Worm (Caenorhabditis elegans) whole organism, L4 larva: ENCODE data around the gene algn-5.

Source experiments
- F26F4.8 ChIP-seq: fragments of 200-800 bp; sonication (Bioruptor generic); conservative IDR thresholded peaks from 2 replicates; pipeline ENCODE4 v1.3.6; 2022; ENCODE audit warnings: missing genetic modification characterization, missing compliant biosample characterization
- F44E2.7 ChIP-seq: fragments of 200-800 bp; sonication (Bioruptor generic); IDR thresholded peaks from 2 replicates; pipeline ENCODE4 v2.1.2; 2022; ENCODE audit warnings: missing genetic modification characterization, missing compliant biosample characterization
- F49E8.2 ChIP-seq: sonication (generic microtip); optimal IDR thresholded peaks from 2 replicates; lab custom pipeline; 2016; ENCODE audit warnings: missing compliant biosample characterization, mild to moderate bottlenecking, missing genetic modification characterization, borderline replicate concordance
- R02D3.7 ChIP-seq: fragments of 150-350 bp; sonication (generic microtip); optimal IDR thresholded peaks from 3 replicates; lab custom pipeline; 2014; ENCODE audit warnings: missing biosample characterization, missing genetic modification characterization
- T26A8.4 ChIP-seq: fragments of 200-800 bp; sonication (Bioruptor generic); IDR thresholded peaks from 2 replicates; pipeline ENCODE4 v1.3.6; 2022; ENCODE audit warnings: missing genetic modification characterization, missing compliant biosample characterization
- Y48G9A.11 ChIP-seq: fragments of 200-800 bp; sonication (Bioruptor generic); IDR thresholded peaks from 2 replicates; pipeline ENCODE4 v1.3.6; 2022; ENCODE audit warnings: missing genetic modification reagents, missing genetic modification characterization, missing compliant biosample characterization
- Y5F2A.4 ChIP-seq: fragments of 200-800 bp; sonication (Bioruptor generic); optimal IDR thresholded peaks from 2 replicates; lab custom pipeline; 2018; ENCODE audit warnings: mild to moderate bottlenecking, missing genetic modification characterization, missing compliant biosample characterization
- ZK337.2 ChIP-seq: fragments of 200-800 bp; sonication (Bioruptor generic); IDR thresholded peaks from 2 replicates; pipeline ENCODE4 v1.3.6; 2022; ENCODE audit warnings: missing genetic modification reagents, missing genetic modification characterization, missing compliant biosample characterization
- aly-2 ChIP-seq: sonication (generic microtip); optimal IDR thresholded peaks from 2 replicates; lab custom pipeline; 2018; ENCODE audit warnings: missing biosample characterization, missing genetic modification characterization
- ama-1 ChIP-seq: fragments of 150-350 bp; optimal IDR thresholded peaks from 2 replicates; lab custom pipeline; 2014; ENCODE audit warnings: inconsistent platforms, mixed read lengths
- arid-1 ChIP-seq: fragments of 200-800 bp; sonication (Bioruptor generic); conservative IDR thresholded peaks from 2 replicates; pipeline ENCODE4 v1.3.6; 2022; ENCODE audit warnings: missing genetic modification reagents, missing genetic modification characterization, missing compliant biosample characterization
- attf-4 ChIP-seq: sonication (generic microtip); optimal IDR thresholded peaks from 3 replicates; lab custom pipeline; 2017; ENCODE audit warnings: missing biosample characterization, missing genetic modification characterization
- ceh-62 ChIP-seq: sonication (generic microtip); optimal IDR thresholded peaks from 2 replicates; lab custom pipeline; 2017; ENCODE audit warnings: missing biosample characterization, missing genetic modification characterization
- cey-2 ChIP-seq: sonication (generic microtip); optimal IDR thresholded peaks from 3 replicates; lab custom pipeline; 2017; ENCODE audit warnings: missing genetic modification characterization, mild to moderate bottlenecking, missing compliant biosample characterization, antibody characterized with exemption, borderline replicate concordance; ENCODE audit not compliant: insufficient read depth
- daf-16 ChIP-seq, 3 experiments: sonication (generic microtip); optimal IDR thresholded peaks; 2 replicates each; lab custom pipeline; 2016 to 2017; ENCODE audit warnings: missing genetic modification characterization in 3 of 3, missing genetic modification reagents in 3 of 3, mild to moderate bottlenecking in 2 of 3, missing compliant biosample characterization in 2 of 3, missing biosample characterization in 1 of 3, moderate library complexity in 1 of 3
- daf-8 ChIP-seq: fragments of 200-800 bp; sonication (Bioruptor generic); IDR thresholded peaks from 2 replicates; pipeline ENCODE4 v1.3.6; 2022; ENCODE audit warnings: missing genetic modification characterization, missing compliant biosample characterization
- dpl-1 ChIP-seq: fragments of 150-350 bp; optimal IDR thresholded peaks from 2 replicates; lab custom pipeline; 2014; ENCODE audit warnings: missing biosample characterization, missing genetic modification reagents, missing genetic modification characterization
- egl-27 ChIP-seq: sonication (generic microtip); optimal IDR thresholded peaks from 3 replicates; lab custom pipeline; 2017; ENCODE audit warnings: missing biosample characterization, missing genetic modification reagents, missing genetic modification characterization
- gei-8 ChIP-seq: fragments of 200-800 bp; sonication (Bioruptor generic); optimal IDR thresholded peaks from 2 replicates; lab custom pipeline; 2018; ENCODE audit warnings: mild to moderate bottlenecking, missing genetic modification characterization, missing compliant biosample characterization
- hif-1 ChIP-seq, 2 experiments: sonication (generic microtip); optimal IDR thresholded peaks; 2 replicates each; lab custom pipeline; 2016 to 2017; ENCODE audit warnings: missing compliant biosample characterization in 2 of 2, missing genetic modification characterization in 2 of 2, missing genetic modification reagents in 2 of 2, missing genotype in 2 of 2, mild to moderate bottlenecking in 1 of 2
- lim-7 ChIP-seq: fragments of 200-800 bp; sonication (Bioruptor generic); IDR thresholded peaks from 2 replicates; pipeline ENCODE4 v1.3.6; 2022; ENCODE audit warnings: missing genetic modification characterization, missing compliant biosample characterization
- lin-13 ChIP-seq: fragments of 150-350 bp; optimal IDR thresholded peaks from 2 replicates; lab custom pipeline; 2014; ENCODE audit warnings: missing biosample characterization, missing genetic modification reagents, missing genetic modification characterization
- lin-15B ChIP-seq: fragments of 150-350 bp; sonication (generic microtip); optimal IDR thresholded peaks from 3 replicates; lab custom pipeline; 2014; ENCODE audit warnings: missing biosample characterization, missing genetic modification characterization
- lin-29 ChIP-seq: fragments of 200-800 bp; sonication (Bioruptor generic); IDR thresholded peaks from 2 replicates; pipeline ENCODE4 v1.3.6; 2022; ENCODE audit warnings: missing genetic modification reagents, missing genetic modification characterization, missing compliant biosample characterization
- lin-38 ChIP-seq: fragments of 200-800 bp; sonication (Bioruptor generic); IDR thresholded peaks from 2 replicates; pipeline ENCODE4 v1.3.6; 2022; ENCODE audit warnings: missing genetic modification reagents, missing genetic modification characterization, missing compliant biosample characterization
- lin-39 ChIP-seq: fragments of 150-350 bp; optimal IDR thresholded peaks from 2 replicates; lab custom pipeline; 2014; ENCODE audit warnings: missing biosample characterization, missing genetic modification reagents, missing genetic modification characterization
- madf-5 ChIP-seq, 2 experiments: fragments of 200-800 bp; sonication (Bioruptor generic); IDR thresholded peaks; 2 replicates each; pipeline ENCODE4 v1.3.6; 2022; ENCODE audit warnings: missing compliant biosample characterization in 2 of 2, missing genetic modification characterization in 2 of 2
- madf-9 ChIP-seq: fragments of 200-800 bp; sonication (Bioruptor generic); conservative IDR thresholded peaks from 2 replicates; pipeline ENCODE4 v1.3.6; 2022; ENCODE audit warnings: missing genetic modification reagents, missing genetic modification characterization, missing compliant biosample characterization
- mdl-1 ChIP-seq, 2 experiments: fragments of 150-350 bp in 1 of 2; sonication (generic microtip) in 1 of 2; optimal IDR thresholded peaks; 2 replicates each; lab custom pipeline; 2014 to 2017; ENCODE audit warnings: missing biosample characterization in 2 of 2, missing genetic modification characterization in 2 of 2
- mdt-29 ChIP-seq: fragments of 200-800 bp; sonication (Bioruptor generic); IDR thresholded peaks from 2 replicates; pipeline ENCODE4 v1.3.6; 2022; ENCODE audit warnings: missing genetic modification reagents, missing genetic modification characterization, missing compliant biosample characterization
- mxl-2 ChIP-seq: fragments of 200-800 bp; sonication (Bioruptor generic); conservative IDR thresholded peaks from 2 replicates; pipeline ENCODE4 v1.3.6; 2022; ENCODE audit warnings: missing genetic modification reagents, missing genetic modification characterization, missing compliant biosample characterization
- mxl-3 ChIP-seq: fragments of 200-800 bp; sonication (Bioruptor generic); optimal IDR thresholded peaks from 2 replicates; lab custom pipeline; 2018; ENCODE audit warnings: mild to moderate bottlenecking, missing genetic modification characterization, missing compliant biosample characterization
- nhr-10 ChIP-seq: fragments of 150-350 bp; optimal IDR thresholded peaks from 2 replicates; lab custom pipeline; 2014; ENCODE audit warnings: missing biosample characterization, missing genetic modification characterization
- nhr-102 ChIP-seq: sonication (generic microtip); optimal IDR thresholded peaks from 2 replicates; lab custom pipeline; 2016; ENCODE audit warnings: mild to moderate bottlenecking, missing genetic modification characterization, moderate library complexity, missing compliant biosample characterization
- nhr-237 ChIP-seq: sonication (generic microtip); optimal IDR thresholded peaks from 2 replicates; lab custom pipeline; 2017; ENCODE audit warnings: missing biosample characterization, missing genetic modification characterization
- nhr-28 ChIP-seq: fragments of 150-350 bp; optimal IDR thresholded peaks from 2 replicates; lab custom pipeline; 2014; ENCODE audit warnings: missing biosample characterization, missing genetic modification characterization
- nhr-41 ChIP-seq: fragments of 200-800 bp; sonication (Bioruptor generic); IDR thresholded peaks from 2 replicates; pipeline ENCODE4 v1.3.6; 2022; ENCODE audit warnings: missing genetic modification reagents, missing genetic modification characterization, missing compliant biosample characterization
- nhr-48 ChIP-seq: sonication (generic microtip); optimal IDR thresholded peaks from 2 replicates; lab custom pipeline; 2016; ENCODE audit warnings: mild to moderate bottlenecking, missing genetic modification characterization, missing compliant biosample characterization
- nhr-6 ChIP-seq: fragments of 150-350 bp; optimal IDR thresholded peaks from 2 replicates; lab custom pipeline; 2014; ENCODE audit warnings: missing biosample characterization, missing genetic modification characterization
- pha-4 ChIP-seq, 2 experiments: fragments of 150-350 bp in 1 of 2; fragments of 200-800 bp in 1 of 2; sonication (Bioruptor generic) in 1 of 2; IDR thresholded peaks in 1 of 2; optimal IDR thresholded peaks in 1 of 2; 2 replicates each; pipeline versions ENCODE4 v1.3.6 to Lab custom; 2014 to 2022; ENCODE audit warnings: missing genetic modification characterization in 2 of 2, missing genetic modification reagents in 2 of 2, missing biosample characterization in 1 of 2, missing compliant biosample characterization in 1 of 2
- php-3 ChIP-seq: fragments of 200-800 bp; sonication (Bioruptor generic); IDR thresholded peaks from 2 replicates; pipeline ENCODE4 v1.3.6; 2022; ENCODE audit warnings: missing genetic modification reagents, missing genetic modification characterization, missing compliant biosample characterization
- pqm-1 ChIP-seq: sonication (generic microtip); optimal IDR thresholded peaks from 2 replicates; lab custom pipeline; 2017; ENCODE audit warnings: missing biosample characterization, missing genetic modification characterization
- rbr-2 ChIP-seq: sonication (generic microtip); optimal IDR thresholded peaks from 2 replicates; lab custom pipeline; 2016; ENCODE audit warnings: missing genotype, missing genetic modification characterization, missing compliant biosample characterization
- saeg-2 ChIP-seq: fragments of 200-800 bp; sonication (Bioruptor generic); IDR thresholded peaks from 2 replicates; pipeline ENCODE4 v1.3.6; 2022; ENCODE audit warnings: missing genetic modification reagents, missing genetic modification characterization, missing compliant biosample characterization
- skn-1 ChIP-seq: fragments of 150-350 bp; optimal IDR thresholded peaks from 2 replicates; lab custom pipeline; 2014; ENCODE audit warnings: missing biosample characterization, missing genetic modification characterization
- snpc-4 ChIP-seq: fragments of 150-350 bp; optimal IDR thresholded peaks from 2 replicates; lab custom pipeline; 2014; ENCODE audit warnings: missing biosample characterization, missing genetic modification characterization
- spr-1 ChIP-seq: sonication (generic microtip); optimal IDR thresholded peaks from 2 replicates; lab custom pipeline; 2016; ENCODE audit warnings: mild to moderate bottlenecking, missing genetic modification characterization, missing compliant biosample characterization
- tag-97 ChIP-seq: fragments of 200-800 bp; sonication (Bioruptor generic); IDR thresholded peaks from 2 replicates; pipeline ENCODE4 v1.3.6; 2022; ENCODE audit warnings: missing genetic modification characterization, missing compliant biosample characterization
- zfp-2 ChIP-seq: sonication (generic microtip); optimal IDR thresholded peaks from 2 replicates; lab custom pipeline; 2016; ENCODE audit warnings: mild to moderate bottlenecking, missing genetic modification characterization, missing compliant biosample characterization
- zfp-3 ChIP-seq: fragments of 200-800 bp; sonication (Bioruptor generic); conservative IDR thresholded peaks from 2 replicates; pipeline ENCODE4 v1.3.6; 2022; ENCODE audit warnings: missing genetic modification reagents, missing genetic modification characterization, missing compliant biosample characterization

algn-5 gene

ce11 chrV:4194587-4195211 is 678 bp upstream of the algn-5 start, which contains the start of gene Y45G5AM.9:
TSS of gene Y45G5AM.9 (minus strand) at chrV:4194637.
- peak; percentile 83 for TF ChIP-seq rbr-2 (tag; lab: Kevin White, UChicago)
- no peak for TF ChIP-seq attf-4
- TF ChIP-seq daf-16 (GFP tag; optimal IDR thresholded peaks at IDR 0.05; lab: Kevin White, UChicago), result no peak
- peak; percentile 53 for TF ChIP-seq daf-16 (tag; optimal IDR thresholded peaks at IDR 0.05; lab: Kevin White, UChicago)
- TF ChIP-seq madf-9 (GFP tag; lab: Robert Waterston, UW), result peak; percentile 53; the same call in 1 of the 2 replicates
- TF ChIP-seq Y5F2A.4, result no peak
- TF ChIP-seq snpc-4 (tag; lab: Kevin White, UChicago), result no peak
- TF ChIP-seq nhr-28 (tag; lab: Kevin White, UChicago), result peak; percentile 55
- no peak for TF ChIP-seq egl-27 (tag; lab: Kevin White, UChicago)
- TF ChIP-seq F44E2.7 (GFP tag; lab: Robert Waterston, UW), result no peak
- TF ChIP-seq arid-1, result no peak; the same call in 1 of the 2 replicates
- TF ChIP-seq ama-1, result peak; percentile 9
- TF ChIP-seq F26F4.8 (GFP tag; lab: Robert Waterston, UW), result no peak
- TF ChIP-seq mxl-2 (GFP tag; lab: Robert Waterston, UW), result no peak
- 0 out of 2 replicates have a peak, but pooled peaks have one; percentile 55 for TF ChIP-seq pha-4 (GFP tag; IDR thresholded peaks at IDR 0.05; lab: Robert Waterston, UW)
- TF ChIP-seq pha-4 (tag; optimal IDR thresholded peaks at IDR 0.05; lab: Kevin White, UChicago), result no peak
- TF ChIP-seq lim-7 (GFP tag; lab: Robert Waterston, UW), result no peak
- no peak for TF ChIP-seq ceh-62 (tag; lab: Kevin White, UChicago)
- no peak for TF ChIP-seq lin-39
- no peak for TF ChIP-seq lin-29 (GFP tag; lab: Robert Waterston, UW)
- TF ChIP-seq zfp-3 (GFP tag; lab: Robert Waterston, UW), result no peak
- TF ChIP-seq mdt-29 (GFP tag; lab: Robert Waterston, UW), result no peak
- TF ChIP-seq nhr-237 (tag; lab: Kevin White, UChicago), result no peak
- no peak for TF ChIP-seq daf-8
- no peak for TF ChIP-seq R02D3.7
- no peak for TF ChIP-seq zfp-2
- TF ChIP-seq tag-97 (GFP tag; lab: Robert Waterston, UW), result no peak
- TF ChIP-seq ZK337.2 (GFP tag; lab: Robert Waterston, UW), result no peak
- TF ChIP-seq nhr-48 (tag; lab: Kevin White, UChicago), result peak; percentile 56
- TF ChIP-seq dpl-1 (GFP tag; lab: Kevin White, UChicago), result peak; percentile 72
- no peak for TF ChIP-seq nhr-6
- peak; percentile 75 for TF ChIP-seq nhr-102 (tag; lab: Kevin White, UChicago)
- TF ChIP-seq nhr-41 (GFP tag; lab: Robert Waterston, UW), result no peak
- no peak for TF ChIP-seq gei-8 (GFP tag; lab: Kevin White, UChicago)
- no peak for TF ChIP-seq aly-2 (tag; lab: Kevin White, UChicago)
- TF ChIP-seq mdl-1 (tag; optimal IDR thresholded peaks at IDR 0.05; lab: Kevin White, UChicago), result no peak
- no peak for TF ChIP-seq pqm-1
- TF ChIP-seq madf-5 (GFP tag; IDR thresholded peaks at IDR 0.05; lab: Robert Waterston, UW), result no peak
- TF ChIP-seq mxl-3, result peak; percentile 81
- TF ChIP-seq lin-13 (GFP tag; lab: Kevin White, UChicago), result peak; percentile 66
- TF ChIP-seq skn-1 (tag; lab: Kevin White, UChicago), result no peak
- TF ChIP-seq php-3 (GFP tag; lab: Robert Waterston, UW), result 0 out of 2 replicates have a peak, but pooled peaks have one; percentile 30
- TF ChIP-seq F49E8.2 (tag; lab: Kevin White, UChicago), result no peak
- TF ChIP-seq Y48G9A.11, result no peak
- TF ChIP-seq cey-2, result no peak
- TF ChIP-seq lin-38 (GFP tag; lab: Robert Waterston, UW), result peak; percentile 80
- TF ChIP-seq spr-1 (tag; lab: Kevin White, UChicago), result peak; percentile 32
- TF ChIP-seq T26A8.4 (GFP tag; lab: Robert Waterston, UW), result peak; percentile 49; the same call in 1 of the 2 replicates
- TF ChIP-seq nhr-10 (tag; lab: Kevin White, UChicago), result no peak
- TF ChIP-seq saeg-2 (GFP tag; lab: Robert Waterston, UW), result no peak
- TF ChIP-seq lin-15B (tag; lab: Kevin White, UChicago), result no peak
- TF ChIP-seq hif-1 (tag; optimal IDR thresholded peaks at IDR 0.05; lab: Kevin White, UChicago), result peak in 1 of 2 experiments; percentile 66
